Fruit fly (Drosophila melanogaster): Measurements from ENCODE around the gene CG32641.

The CG32641 gene

DNA sequence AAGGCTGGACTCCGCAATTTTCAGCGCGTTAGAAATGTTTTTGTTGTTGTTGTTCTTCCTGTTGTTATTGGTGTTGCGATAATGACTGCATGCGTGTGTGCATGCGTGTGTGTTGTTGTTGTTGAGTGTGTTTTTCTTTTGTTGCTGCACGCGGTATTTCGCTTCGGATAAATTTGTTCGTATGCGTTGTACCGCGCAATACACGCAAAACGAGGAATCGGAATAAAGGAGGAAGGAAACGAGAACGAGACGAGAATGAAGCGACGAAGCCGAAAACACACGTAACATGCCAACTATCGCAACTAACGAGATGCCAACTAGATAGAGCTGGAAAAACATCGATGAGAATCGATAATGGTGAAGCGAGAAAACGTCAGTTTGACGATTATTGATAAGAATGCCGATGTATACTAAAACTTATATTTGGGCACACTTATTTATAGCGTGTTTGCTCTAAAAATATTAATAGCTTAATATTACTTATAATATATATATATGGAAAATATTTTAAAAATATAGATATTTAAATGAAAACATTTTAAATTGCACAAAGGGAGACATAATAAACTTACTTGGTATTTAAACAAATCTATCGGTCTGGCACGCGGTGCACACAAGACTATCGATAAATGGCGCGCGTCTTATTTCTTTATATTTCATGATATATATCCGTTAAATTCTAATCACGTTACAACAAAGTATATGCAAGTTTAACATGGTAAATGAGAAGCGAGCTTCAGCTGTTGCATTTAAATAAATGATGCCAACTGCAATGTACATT lies 27.3 kb downstream of the CG32641 start, which contains the start of gene sno (continued):
- TF ChIP-seq CG7987 (GFP tag; optimal IDR thresholded peaks at IDR 0.05) (no peak), nau (GFP tag; optimal IDR thresholded peaks at IDR 0.05) (no peak), Ets97D (GFP tag; optimal IDR thresholded peaks at IDR 0.05) (no peak), kni (GFP tag; optimal IDR thresholded peaks at IDR 0.05) (no peak), slp2 (GFP tag; optimal IDR thresholded peaks at IDR 0.05) (no peak), Med (GFP tag) (peak; percentile 64), lab (GFP tag; optimal IDR thresholded peaks at IDR 0.05) (peak; percentile 6), gcm (GFP tag; optimal IDR thresholded peaks at IDR 0.05) (no peak), zen2 (GFP tag; IDR thresholded peaks at IDR 0.05; ENCODE audit: partially characterized antibody) (peak; percentile 64; the same call in 1 of the 3 replicates), Dbx (GFP tag; IDR thresholded peaks at IDR 0.05) (no peak), Fer2 (tag; optimal IDR thresholded peaks at IDR 0.05) (no peak), fu2 (GFP tag; optimal IDR thresholded peaks at IDR 0.05) (no peak), CG16779 (GFP tag; IDR thresholded peaks at IDR 0.05) (no peak), CG3065 (GFP tag; optimal IDR thresholded peaks at IDR 0.05) (no peak), CG2875 (GFP tag; optimal IDR thresholded peaks at IDR 0.05) (no peak), Asciz (GFP tag; optimal IDR thresholded peaks at IDR 0.05) (no peak), Pdp1 (GFP tag; optimal IDR thresholded peaks at IDR 0.05) (peak in 1 of 2 experiments; percentile 92), gt (GFP tag; IDR thresholded peaks at IDR 0.05) (no peak), Six4 (GFP tag; optimal IDR thresholded peaks at IDR 0.05) (no peak), Gsc (GFP tag; IDR thresholded peaks at IDR 0.05) (no peak), Adf1 (GFP tag; IDR thresholded peaks at IDR 0.05) (no peak), CG11695 (GFP tag; IDR thresholded peaks at IDR 0.05) (peak; percentile 33; the same call in 1 of the 3 replicates), CG17912 (GFP tag; optimal IDR thresholded peaks at IDR 0.05) (no peak), CG2889 (GFP tag; IDR thresholded peaks at IDR 0.05) (no peak), ERR (GFP tag; optimal IDR thresholded peaks at IDR 0.05) (no peak), cad (GFP tag; optimal IDR thresholded peaks at IDR 0.05) (no peak), Usf (GFP tag; optimal IDR thresholded peaks at IDR 0.05) (no peak), CG1233 (GFP tag; optimal IDR thresholded peaks at IDR 0.05) (no peak), p53 (GFP tag; optimal IDR thresholded peaks at IDR 0.05) (no peak), Taf1 (GFP tag; IDR thresholded peaks at IDR 0.05) (no peak), CG33557 (GFP tag; optimal IDR thresholded peaks at IDR 0.05) (no peak), wor (GFP tag; IDR thresholded peaks at IDR 0.05) (no peak), CG9609 (GFP tag; optimal IDR thresholded peaks at IDR 0.05) (no peak), knrl (GFP tag; IDR thresholded peaks at IDR 0.05; ENCODE audit: partially characterized antibody) (peak; percentile 90), CG6854 (GFP tag; optimal IDR thresholded peaks at IDR 0.05) (no peak), CG6765 (GFP tag; optimal IDR thresholded peaks at IDR 0.05) (no peak), CG14441 (GFP tag; IDR thresholded peaks at IDR 0.05) (no peak), schlank (tag; optimal IDR thresholded peaks at IDR 0.05) (no peak), phol (tag; optimal IDR thresholded peaks at IDR 0.05) (no peak), Drgx (GFP tag; IDR thresholded peaks at IDR 0.05) (no peak), D19B (GFP tag; optimal IDR thresholded peaks at IDR 0.05) (no peak), E2f2 (GFP tag; IDR thresholded peaks at IDR 0.05) (peak; percentile 28; the same call in 1 of the 2 replicates), danr (GFP tag; IDR thresholded peaks at IDR 0.05) (no peak), CG7839 (tag; optimal IDR thresholded peaks at IDR 0.05) (no peak), ATbp (GFP tag; optimal IDR thresholded peaks at IDR 0.05) (no peak), pb (GFP tag; optimal IDR thresholded peaks at IDR 0.05) (no peak), Kr (GFP tag; optimal IDR thresholded peaks at IDR 0.05) (no peak), bcd (GFP tag; optimal IDR thresholded peaks at IDR 0.05) (no peak), insv (GFP tag; optimal IDR thresholded peaks at IDR 0.05) (peak in 1 of 2 experiments; percentile 50), Atf-2 (GFP tag; optimal IDR thresholded peaks at IDR 0.05) (no peak)

All from whole organism, embryonic.